Worm (Caenorhabditis elegans) whole organism, L3 larva: ENCODE results near the gene bcf-1.

ENCODE experiments used
- R02D3.7 ChIP-seq: fragments of 150-350 bp; optimal IDR thresholded peaks from 2 replicates; lab custom pipeline; 2014; ENCODE audit warnings: missing biosample characterization, missing genetic modification characterization
- aly-2 ChIP-seq: fragments of 150-350 bp; optimal IDR thresholded peaks from 2 replicates; lab custom pipeline; 2014; ENCODE audit warnings: missing biosample characterization, missing genetic modification characterization
- ama-1 ChIP-seq: fragments of 150-350 bp; optimal IDR thresholded peaks from 2 replicates; lab custom pipeline; 2018
- ceh-16 ChIP-seq: sonication (generic microtip); optimal IDR thresholded peaks from 2 replicates; lab custom pipeline; 2017; ENCODE audit warnings: missing biosample characterization, missing genetic modification characterization
- ceh-28 ChIP-seq: fragments of 150-350 bp; optimal IDR thresholded peaks from 2 replicates; lab custom pipeline; 2014; ENCODE audit warnings: missing biosample characterization, missing genetic modification reagents, missing genetic modification characterization
- ceh-82 ChIP-seq: fragments of 150-350 bp; optimal IDR thresholded peaks from 2 replicates; lab custom pipeline; 2014; ENCODE audit warnings: missing biosample characterization, missing genetic modification characterization
- daf-12 ChIP-seq: fragments of 150-350 bp; optimal IDR thresholded peaks from 2 replicates; lab custom pipeline; 2014; ENCODE audit warnings: missing biosample characterization, missing genetic modification reagents, missing genetic modification characterization
- egl-27 ChIP-seq: sonication (generic microtip); optimal IDR thresholded peaks from 4 replicates; lab custom pipeline; 2017; ENCODE audit warnings: missing biosample characterization, missing genetic modification reagents, missing genetic modification characterization
- elt-1 ChIP-seq: fragments of 150-350 bp; optimal IDR thresholded peaks from 2 replicates; lab custom pipeline; 2014; ENCODE audit warnings: missing biosample characterization, missing genetic modification characterization
- elt-2 ChIP-seq: sonication (generic microtip); optimal IDR thresholded peaks from 2 replicates; lab custom pipeline; 2016; ENCODE audit warnings: missing genetic modification reagents, mild to moderate bottlenecking, missing genetic modification characterization, missing compliant biosample characterization
- fkh-10 ChIP-seq: sonication (generic microtip); optimal IDR thresholded peaks from 2 replicates; lab custom pipeline; 2017; ENCODE audit warnings: missing biosample characterization, missing genetic modification reagents, missing genetic modification characterization
- lin-39 ChIP-seq: fragments of 150-350 bp; optimal IDR thresholded peaks from 2 replicates; lab custom pipeline; 2018; ENCODE audit warnings: missing biosample characterization, missing genetic modification reagents, missing genetic modification characterization
- lsy-12 ChIP-seq: sonication (generic microtip); optimal IDR thresholded peaks from 2 replicates; lab custom pipeline; 2016; ENCODE audit warnings: mild to moderate bottlenecking, missing genetic modification characterization, missing compliant biosample characterization
- mdl-1 ChIP-seq: fragments of 150-350 bp; optimal IDR thresholded peaks from 2 replicates; lab custom pipeline; 2014; ENCODE audit warnings: missing biosample characterization, missing genetic modification characterization
- mml-1 ChIP-seq: fragments of 150-350 bp; sonication (generic microtip); optimal IDR thresholded peaks from 3 replicates; lab custom pipeline; 2014; ENCODE audit warnings: missing biosample characterization, missing genetic modification characterization
- nfya-1 ChIP-seq: sonication (generic microtip); optimal IDR thresholded peaks from 2 replicates; lab custom pipeline; 2017; ENCODE audit warnings: missing genetic modification characterization, mild to moderate bottlenecking, missing compliant biosample characterization, antibody characterized with exemption, moderate library complexity; ENCODE audit not compliant: insufficient read depth
- nhr-11 ChIP-seq: fragments of 150-350 bp; optimal IDR thresholded peaks from 2 replicates; lab custom pipeline; 2014; ENCODE audit warnings: missing biosample characterization, missing genetic modification characterization
- nhr-12 ChIP-seq: fragments of 150-350 bp; optimal IDR thresholded peaks from 2 replicates; lab custom pipeline; 2014; ENCODE audit warnings: missing biosample characterization, missing genetic modification characterization
- nhr-23 ChIP-seq: fragments of 150-350 bp; optimal IDR thresholded peaks from 2 replicates; lab custom pipeline; 2014; ENCODE audit warnings: missing biosample characterization, missing genetic modification reagents, missing genetic modification characterization
- nhr-237 ChIP-seq: fragments of 150-350 bp; optimal IDR thresholded peaks from 2 replicates; lab custom pipeline; 2014; ENCODE audit warnings: missing biosample characterization, missing genetic modification characterization
- nhr-25 ChIP-seq: sonication (generic microtip); optimal IDR thresholded peaks from 2 replicates; lab custom pipeline; 2017; ENCODE audit warnings: missing biosample characterization, missing genetic modification characterization
- nhr-43 ChIP-seq: sonication (generic microtip); optimal IDR thresholded peaks from 2 replicates; lab custom pipeline; 2016; ENCODE audit warnings: mild to moderate bottlenecking, missing genetic modification characterization, missing compliant biosample characterization; ENCODE audit not compliant: poor library complexity, severe bottlenecking
- nhr-67 ChIP-seq: fragments of 150-350 bp; optimal IDR thresholded peaks from 2 replicates; lab custom pipeline; 2014; ENCODE audit warnings: missing biosample characterization, missing genetic modification characterization
- nhr-76 ChIP-seq: fragments of 150-350 bp; sonication (generic microtip); optimal IDR thresholded peaks from 5 replicates; lab custom pipeline; 2014; ENCODE audit warnings: missing biosample characterization, missing genetic modification characterization
- nhr-77 ChIP-seq: fragments of 150-350 bp; optimal IDR thresholded peaks from 2 replicates; lab custom pipeline; 2014; ENCODE audit warnings: missing biosample characterization, missing genetic modification characterization
- pha-4 ChIP-seq: fragments of 150-350 bp; optimal IDR thresholded peaks from 2 replicates; lab custom pipeline; 2014; ENCODE audit warnings: missing biosample characterization, missing genetic modification reagents, missing genetic modification characterization
- pqm-1 ChIP-seq: fragments of 150-350 bp; optimal IDR thresholded peaks from 2 replicates; lab custom pipeline; 2017; ENCODE audit warnings: missing biosample characterization, missing genetic modification characterization, inconsistent platforms
- skn-1 ChIP-seq: fragments of 150-350 bp; optimal IDR thresholded peaks from 2 replicates; lab custom pipeline; 2014; ENCODE audit warnings: missing biosample characterization, missing genetic modification characterization
- zag-1 ChIP-seq: fragments of 150-350 bp; optimal IDR thresholded peaks from 2 replicates; lab custom pipeline; 2014; ENCODE audit warnings: missing biosample characterization, missing genetic modification characterization
- ztf-4 ChIP-seq: fragments of 150-350 bp; optimal IDR thresholded peaks from 2 replicates; lab custom pipeline; 2014; ENCODE audit warnings: missing biosample characterization, missing genetic modification characterization

The bcf-1 gene

DNA sequence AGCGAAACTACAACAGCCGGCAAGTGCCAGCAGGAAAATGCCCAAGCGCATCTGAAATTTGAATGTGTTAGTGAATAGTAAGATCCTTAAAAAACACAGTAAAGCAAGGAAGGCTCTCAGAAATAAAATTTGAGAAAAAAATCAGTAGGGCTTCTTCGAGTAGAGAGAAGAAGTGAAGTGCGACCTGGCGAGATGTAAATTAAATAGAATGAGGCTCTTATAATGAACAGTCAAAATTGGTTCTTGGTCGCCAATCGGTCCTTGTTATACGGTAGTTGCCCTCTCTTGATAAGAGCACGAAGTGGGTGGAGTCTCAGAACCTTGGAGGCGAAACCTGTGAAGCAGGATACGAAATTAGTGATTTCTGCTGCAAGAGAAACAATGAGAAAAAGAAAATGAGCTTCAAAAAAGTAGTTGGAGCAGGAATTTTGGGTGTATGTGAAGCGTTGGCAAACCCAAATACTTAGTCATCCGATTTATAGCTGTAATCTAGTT, at the start of gene bcf-1:
Gene bcf-1 (minus strand): TSS at position 51 of the 495 bp plus-strand sequence.
- TF ChIP-seq elt-2 (peak; percentile 63), nhr-11 (tag; lab: Kevin White, UChicago) (no peak), nfya-1 (tag; lab: Kevin White, UChicago) (peak; percentile 21), pqm-1 (peak; percentile 3), lsy-12 (no peak)

DNA sequence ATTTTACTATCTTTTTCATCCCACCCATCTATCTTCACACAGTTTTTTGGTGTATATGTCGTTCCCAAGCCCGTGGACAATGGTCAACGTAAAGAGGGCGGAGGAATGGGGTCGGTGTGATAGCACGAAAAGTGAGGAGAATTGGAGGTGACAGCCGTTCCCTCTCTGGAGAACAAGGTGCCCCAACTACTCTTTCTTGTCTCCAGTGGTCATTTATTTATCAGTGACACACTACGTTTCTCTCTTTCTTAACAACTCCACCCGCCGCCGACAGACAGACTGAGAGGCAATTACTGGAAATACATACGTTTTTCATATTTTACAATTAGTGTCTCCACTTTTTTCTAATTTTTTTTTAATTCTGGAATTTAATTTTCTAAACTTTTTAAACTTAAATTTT, 48.3 kb upstream of the bcf-1 start:
- no peak for TF ChIP-seq lin-39 (tag; lab: Kevin White, UChicago)
- no peak for TF ChIP-seq ceh-16 (tag; lab: Kevin White, UChicago)
- TF ChIP-seq ceh-28, result no peak
- no peak for TF ChIP-seq nhr-67 (tag; lab: Kevin White, UChicago)
- TF ChIP-seq nfya-1 (tag; lab: Kevin White, UChicago), result no peak

DNA sequence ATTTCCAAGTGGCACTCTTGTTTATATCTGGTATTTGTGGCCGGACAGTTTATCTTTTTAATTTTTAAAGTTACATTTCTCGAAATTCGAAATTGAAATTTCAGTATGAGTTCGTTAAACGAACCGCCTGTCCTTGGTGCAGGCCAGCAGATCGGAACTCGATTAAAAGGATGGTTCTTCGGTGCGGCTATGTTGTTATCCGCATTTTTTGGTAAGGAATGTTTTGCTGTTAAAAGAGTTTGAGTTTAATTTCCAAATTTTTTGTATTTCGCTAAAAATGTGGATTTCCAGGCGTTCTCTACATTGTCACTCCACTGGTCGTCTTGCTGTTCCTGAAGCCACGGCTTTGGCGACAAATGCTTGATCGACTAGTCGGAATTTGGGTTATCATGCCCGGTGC, 44.5 kb upstream of the bcf-1 start, which contains the start of gene acl-9:
Gene acl-9 (plus strand): TSS at position 105 of the 400 bp plus-strand sequence.
- TF ChIP-seq nhr-76 (no peak), aly-2 (tag; lab: Kevin White, UChicago) (no peak), ceh-82 (tag; lab: Kevin White, UChicago) (no peak)

DNA sequence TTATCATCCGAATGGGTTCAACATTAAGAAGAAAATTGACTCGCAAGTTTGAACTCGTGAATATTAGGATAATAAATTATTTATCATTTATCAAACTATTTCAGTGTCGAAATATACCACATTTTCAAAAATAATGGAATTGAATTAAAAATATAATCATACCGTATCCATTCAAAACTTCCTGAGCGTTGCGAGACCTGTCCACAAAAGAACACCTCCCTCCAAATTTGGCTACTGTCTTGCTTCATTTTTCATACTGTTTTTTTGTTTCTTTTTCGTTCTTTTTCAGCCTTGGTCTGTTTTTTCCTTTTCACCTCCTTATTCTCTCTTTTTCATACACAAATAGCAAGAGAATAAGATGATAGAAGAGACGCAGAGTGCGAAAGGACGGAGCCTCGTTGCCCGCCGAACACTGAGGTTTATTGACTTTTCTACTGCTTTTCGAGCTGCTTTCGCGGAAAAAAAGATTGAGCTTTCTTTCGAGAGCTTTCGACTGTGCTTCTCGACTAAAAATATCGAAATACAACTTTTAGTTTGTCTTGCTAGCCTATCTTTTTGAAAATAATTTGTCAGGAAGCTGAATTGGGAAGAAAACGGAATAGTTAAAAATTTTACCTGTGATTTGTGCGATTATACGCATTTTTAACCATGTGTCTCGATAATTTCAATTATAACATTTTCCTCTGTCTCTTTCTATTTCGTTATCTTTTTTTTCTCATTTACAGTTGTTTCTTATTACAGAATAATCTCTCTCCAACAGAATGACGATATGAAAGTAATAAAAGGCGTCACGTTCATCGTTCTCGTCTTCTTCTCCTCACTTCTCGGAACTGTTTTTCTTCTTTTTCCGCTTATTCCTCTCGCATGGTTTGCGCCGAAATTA, 41.8 kb upstream of the bcf-1 start, which contains the start of gene acl-8:
Gene acl-8 (plus strand): TSS at position 742 of the 883 bp plus-strand sequence.
- TF ChIP-seq elt-2 (peak; percentile 73), nhr-77 (tag; lab: Kevin White, UChicago) (no peak), pha-4 (tag; lab: Kevin White, UChicago) (peak; percentile 86)

DNA sequence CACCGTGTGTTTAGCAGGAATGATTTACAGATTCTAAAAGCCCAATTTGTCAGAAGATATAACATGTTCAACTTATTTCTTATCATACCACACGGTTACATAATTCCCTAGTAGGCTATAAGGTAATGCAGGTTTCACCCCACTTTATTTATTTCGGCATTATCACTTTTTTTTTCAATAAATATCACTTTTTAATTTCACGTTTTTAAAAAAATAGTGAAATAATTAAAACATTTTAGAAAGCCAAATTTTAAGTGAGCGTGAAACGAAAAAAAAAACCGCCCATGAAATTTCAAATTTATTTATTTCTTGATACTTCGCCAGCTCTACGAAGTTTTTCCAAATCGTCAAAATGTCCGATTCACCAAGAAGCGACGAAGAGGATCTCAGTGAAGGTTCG, 39.8 kb upstream of the bcf-1 start, which contains the start of gene fbxa-196:
Gene fbxa-196 (plus strand): TSS at position 301 of the 400 bp plus-strand sequence.
- TF ChIP-seq mdl-1 (tag; lab: Kevin White, UChicago), result no peak
- TF ChIP-seq nhr-76, result no peak
- no peak for TF ChIP-seq zag-1 (tag; lab: Kevin White, UChicago)
- no peak for TF ChIP-seq pha-4 (tag; lab: Kevin White, UChicago)
- TF ChIP-seq nhr-12 (tag; lab: Kevin White, UChicago), result no peak
- no peak for TF ChIP-seq nhr-237
- TF ChIP-seq skn-1 (tag; lab: Kevin White, UChicago), result no peak
- no peak for TF ChIP-seq elt-1
- no peak for TF ChIP-seq ceh-16 (tag; lab: Kevin White, UChicago)
- no peak for TF ChIP-seq ama-1 (lab: Kevin White, UChicago)
- TF ChIP-seq nhr-43, result no peak
- no peak for TF ChIP-seq egl-27 (tag; lab: Kevin White, UChicago)
- no peak for TF ChIP-seq fkh-10 (GFP tag; lab: Kevin White, UChicago)
- no peak for TF ChIP-seq ztf-4
- TF ChIP-seq mml-1 (tag; lab: Kevin White, UChicago), result no peak
- TF ChIP-seq nfya-1 (tag; lab: Kevin White, UChicago), result no peak
- no peak for TF ChIP-seq ceh-82 (tag; lab: Kevin White, UChicago)
- TF ChIP-seq daf-12 (tag; lab: Kevin White, UChicago), result no peak
- no peak for TF ChIP-seq R02D3.7 (tag; lab: Kevin White, UChicago)

DNA sequence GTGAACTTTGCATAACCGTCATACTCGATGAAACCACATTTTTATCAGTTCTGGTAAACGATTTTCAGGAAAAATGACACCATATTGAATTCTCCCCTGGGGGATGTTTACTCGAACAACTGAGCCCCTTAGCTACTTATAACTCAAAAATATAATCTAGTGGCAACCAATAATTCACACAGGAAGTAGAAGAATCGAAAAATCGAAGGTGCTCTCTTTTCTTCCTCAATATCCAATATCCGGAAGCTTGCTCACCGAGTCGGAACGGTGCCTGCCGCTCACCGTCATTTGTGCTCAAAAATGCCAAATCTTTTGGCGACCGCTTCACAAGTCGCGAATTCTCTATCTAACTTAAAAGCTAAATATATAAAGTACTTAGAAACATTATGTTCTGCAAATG, 33.5 kb upstream of the bcf-1 start, which contains the start of gene T05H4.3:
Gene T05H4.3 (plus strand): TSS at position 301 of the 400 bp plus-strand sequence.
- no peak for TF ChIP-seq ceh-16 (tag; lab: Kevin White, UChicago)
- TF ChIP-seq nfya-1 (tag; lab: Kevin White, UChicago), result no peak
- no peak for TF ChIP-seq nhr-11 (tag; lab: Kevin White, UChicago)
- TF ChIP-seq nhr-12 (tag; lab: Kevin White, UChicago), result no peak
- no peak for TF ChIP-seq nhr-23 (tag; lab: Kevin White, UChicago)
- TF ChIP-seq nhr-25 (tag; lab: Kevin White, UChicago), result no peak
- TF ChIP-seq ceh-82 (tag; lab: Kevin White, UChicago), result no peak
- no peak for TF ChIP-seq mdl-1 (tag; lab: Kevin White, UChicago)
